Worm (Caenorhabditis elegans): ENCODE measurements around the gene C45G9.15.
"Not testable (repeated sequence)": the region's sequence is repeated elsewhere in the genome, so short reads cannot be mapped to it uniquely, and the experiment has no call there.

Gene C45G9.15

ce11 chrIII:5068675-5069233, 16.9 kb upstream of the C45G9.15 start, which contains the start of the genes C45G9.11 and C45G9.2 (continued):
- TF ChIP-seq dmd-6 (GFP tag; IDR thresholded peaks at IDR 0.05) (peak; percentile 54; the same call in 1 of the 2 replicates), hif-1 (tag; optimal IDR thresholded peaks at IDR 0.05) (peak in 1 of 2 experiments; percentile 84), unc-62 (GFP tag; optimal IDR thresholded peaks at IDR 0.05 in 1 of 2) (no peak), unc-62 (tag; optimal IDR thresholded peaks at IDR 0.05) (no peak), lin-38 (GFP tag; IDR thresholded peaks at IDR 0.05) (no peak), hmg-1.1 (GFP tag; IDR thresholded peaks at IDR 0.05) (no peak), F37D6.2 (tag; optimal IDR thresholded peaks at IDR 0.05) (peak; percentile 41), ceh-44 (GFP tag; IDR thresholded peaks at IDR 0.05) (peak; percentile 70; the same call in 1 of the 2 replicates), nhr-111 (GFP tag; optimal IDR thresholded peaks at IDR 0.05) (no peak), nhr-41 (GFP tag; IDR thresholded peaks at IDR 0.05) (no peak), ceh-82 (tag; optimal IDR thresholded peaks at IDR 0.05) (no peak), skn-1 (tag; optimal IDR thresholded peaks at IDR 0.05) (no peak), nhr-6 (tag; optimal IDR thresholded peaks at IDR 0.05) (peak; percentile 46), T20F7.1 (GFP tag; optimal IDR thresholded peaks at IDR 0.05) (peak; percentile 44), snpc-4 (tag; optimal IDR thresholded peaks at IDR 0.05) (no peak), dpl-1 (GFP tag; optimal IDR thresholded peaks at IDR 0.05) (peak; percentile 94), attf-4 (tag; optimal IDR thresholded peaks at IDR 0.05) (no peak), php-3 (GFP tag; IDR thresholded peaks at IDR 0.05) (no peak), egl-27 (tag; optimal IDR thresholded peaks at IDR 0.05) (no peak), ama-1 (optimal IDR thresholded peaks at IDR 0.05) (no peak), mes-2 (tag; optimal IDR thresholded peaks at IDR 0.05; ENCODE audit: poor library complexity, severe bottlenecking) (peak; percentile 99), lin-1 (GFP tag; IDR thresholded peaks at IDR 0.05) (no peak), aly-2 (tag; optimal IDR thresholded peaks at IDR 0.05) (no peak)

DNA sequence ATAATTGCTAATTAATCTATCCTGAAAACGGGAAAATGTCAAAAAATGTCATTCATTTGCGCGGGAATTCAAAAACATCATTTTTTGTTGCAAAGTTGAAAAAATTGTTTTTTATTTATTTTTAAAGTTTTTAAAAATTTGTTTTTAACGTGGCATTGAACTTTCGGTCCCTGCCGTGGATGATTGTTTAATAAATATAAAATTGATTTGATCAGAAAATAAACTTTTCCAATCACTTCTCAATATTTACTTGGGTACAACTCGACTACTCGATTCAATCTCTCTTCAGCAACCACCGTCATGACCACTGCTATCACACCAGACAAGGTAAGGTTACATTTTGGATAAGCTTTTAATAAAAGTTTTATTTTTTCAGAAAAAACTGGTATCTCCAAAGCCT, 10.6 kb upstream of the C45G9.15 start, which contains the start of gene C45G9.4:
Gene C45G9.4 (plus strand): TSS at position 301 of the 400 bp plus-strand sequence.
- TF ChIP-seq F10B5.3 (tag; optimal IDR thresholded peaks at IDR 0.05); nhr-48 (tag; optimal IDR thresholded peaks at IDR 0.05); nhr-41 (GFP tag; IDR thresholded peaks at IDR 0.05): not testable (repeated sequence)

DNA sequence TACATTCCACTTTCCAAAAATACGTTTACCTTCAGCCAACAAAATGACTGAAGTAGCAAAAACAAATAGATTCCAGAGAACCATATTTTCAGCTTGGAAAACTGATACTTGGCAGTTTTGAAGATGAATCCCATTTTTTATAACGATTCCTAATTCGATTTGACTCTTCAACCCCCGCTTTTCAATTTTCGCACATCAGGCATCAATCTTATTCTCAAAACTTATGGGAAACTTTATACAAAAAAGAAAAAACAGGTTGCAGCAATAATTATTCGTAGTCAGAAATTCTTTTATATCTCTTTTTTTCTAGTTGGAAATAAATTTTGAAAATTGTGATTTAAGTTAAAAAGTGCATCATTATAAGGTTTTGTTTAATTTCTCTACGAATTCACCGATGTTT, 9.9 kb upstream of the C45G9.15 start, which contains the start of gene C45G9.10:
Gene C45G9.10 (minus strand): TSS at position 101 of the 400 bp plus-strand sequence.
- TF ChIP-seq spr-1 (tag; optimal IDR thresholded peaks at IDR 0.05) (no peak), lin-15B (tag; optimal IDR thresholded peaks at IDR 0.05) (no peak), skn-1 (tag; optimal IDR thresholded peaks at IDR 0.05) (no peak), lsy-2 (tag; optimal IDR thresholded peaks at IDR 0.05) (no peak), daf-19 (GFP tag; conservative IDR thresholded peaks at IDR 0.05) (no peak), aha-1 (tag) (peak; percentile 64), nhr-111 (GFP tag; optimal IDR thresholded peaks at IDR 0.05) (no peak), lin-1 (GFP tag; IDR thresholded peaks at IDR 0.05) (no peak)

- TF ChIP-seq duxl-1 (tag; optimal IDR thresholded peaks at IDR 0.05; ENCODE audit: poor library complexity); arid-1 (GFP tag; conservative IDR thresholded peaks at IDR 0.05); ceh-82 (tag; optimal IDR thresholded peaks at IDR 0.05): not testable (repeated sequence)
Observed at ce11 chrIII:5055709-5056108, 3.9 kb upstream of the C45G9.15 start, which contains the start of gene C45G9.9. Gene C45G9.9, minus strand, starts transcription at chrIII:5055809.

DNA sequence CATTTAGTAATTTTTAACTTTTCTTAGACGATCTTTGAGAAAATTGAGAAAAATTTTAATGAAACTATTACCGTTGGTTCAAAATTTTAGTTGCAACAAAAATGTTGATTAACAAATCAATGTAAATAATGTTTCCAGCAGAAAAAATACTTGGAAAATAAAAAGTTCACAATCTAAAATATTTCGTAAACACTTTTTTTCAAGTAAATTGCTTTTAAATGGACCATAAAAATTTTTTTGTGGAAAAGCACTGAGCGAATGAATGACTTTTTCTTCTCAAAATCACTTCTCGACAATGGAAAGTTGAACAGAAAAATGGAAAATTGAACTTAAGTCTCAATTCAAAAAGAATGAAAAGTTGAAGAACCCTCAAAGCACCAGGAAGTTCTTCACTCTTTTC, 1.7 kb upstream of the C45G9.15 start, which contains the start of gene C45G9.8:
Gene C45G9.8 (minus strand): TSS at position 101 of the 400 bp plus-strand sequence.
- TF ChIP-seq arid-1 (GFP tag; conservative IDR thresholded peaks at IDR 0.05) (no peak), hlh-11 (tag; optimal IDR thresholded peaks at IDR 0.05) (no peak), zfp-3 (GFP tag; conservative IDR thresholded peaks at IDR 0.05) (no peak), mxl-3 (GFP tag; optimal IDR thresholded peaks at IDR 0.05) (no peak), duxl-1 (tag; optimal IDR thresholded peaks at IDR 0.05; ENCODE audit: poor library complexity) (no peak), dmd-6 (GFP tag; IDR thresholded peaks at IDR 0.05) (no peak), lin-15B (tag; optimal IDR thresholded peaks at IDR 0.05) (no peak), F37D6.2 (tag; optimal IDR thresholded peaks at IDR 0.05) (no peak), ama-1 (optimal IDR thresholded peaks at IDR 0.05) (no peak)
